Fruit fly (Drosophila melanogaster) whole organism: Measurements from ENCODE around the gene CG5866.

Experiments
- CG8478 ChIP-seq: fragments of >200 bp; optimal IDR thresholded peaks from 2 replicates; lab custom pipeline; 2018; ENCODE audit warnings: inconsistent platforms
- Dll ChIP-seq: fragments of >200 bp; optimal IDR thresholded peaks from 2 replicates; lab custom pipeline; 2017
- EcR ChIP-seq, 2 experiments: fragments of >200 bp; optimal IDR thresholded peaks; 2 replicates each; lab custom pipeline; 2017; ENCODE audit warnings: missing biosample characterization in 2 of 2, missing genetic modification characterization in 2 of 2, missing genetic modification reagents in 2 of 2
- pan ChIP-seq: fragments of >200 bp; optimal IDR thresholded peaks from 2 replicates; lab custom pipeline; 2017
- psq ChIP-seq: fragments of >200 bp; optimal IDR thresholded peaks from 2 replicates; lab custom pipeline; 2017
- usp ChIP-seq: fragments of >200 bp; optimal IDR thresholded peaks from 2 replicates; lab custom pipeline; 2017; ENCODE audit warnings: missing biosample characterization, missing genetic modification characterization, mixed read lengths

CG5866 gene

dm6 chr3R:17409319-17409718 lies 6.2 kb upstream of the CG5866 start, which contains the start of gene CG5860:
Gene CG5860, plus strand, starts transcription at chr3R:17409619.
- TF ChIP-seq psq (lab: Kevin White, UChicago) (no peak), pan (lab: Kevin White, UChicago) (no peak), EcR (GFP tag; optimal IDR thresholded peaks at IDR 0.05; lab: Kevin White, UChicago) (no peak), Dll (lab: Kevin White, UChicago) (no peak), CG8478 (no peak), usp (no peak)

- TF ChIP-seq EcR (GFP tag; optimal IDR thresholded peaks at IDR 0.05; lab: Kevin White, UChicago), result no peak
- no peak for TF ChIP-seq psq (lab: Kevin White, UChicago)
- no peak for TF ChIP-seq pan (lab: Kevin White, UChicago)
- no peak for TF ChIP-seq CG8478
- TF ChIP-seq usp, result no peak
These were observed 4.7 kb upstream of the CG5866 start, which contains the start of gene CG5863 for dm6 chr3R:17410808-17411207. Gene CG5863, plus strand, starts transcription at chr3R:17411108.

DNA sequence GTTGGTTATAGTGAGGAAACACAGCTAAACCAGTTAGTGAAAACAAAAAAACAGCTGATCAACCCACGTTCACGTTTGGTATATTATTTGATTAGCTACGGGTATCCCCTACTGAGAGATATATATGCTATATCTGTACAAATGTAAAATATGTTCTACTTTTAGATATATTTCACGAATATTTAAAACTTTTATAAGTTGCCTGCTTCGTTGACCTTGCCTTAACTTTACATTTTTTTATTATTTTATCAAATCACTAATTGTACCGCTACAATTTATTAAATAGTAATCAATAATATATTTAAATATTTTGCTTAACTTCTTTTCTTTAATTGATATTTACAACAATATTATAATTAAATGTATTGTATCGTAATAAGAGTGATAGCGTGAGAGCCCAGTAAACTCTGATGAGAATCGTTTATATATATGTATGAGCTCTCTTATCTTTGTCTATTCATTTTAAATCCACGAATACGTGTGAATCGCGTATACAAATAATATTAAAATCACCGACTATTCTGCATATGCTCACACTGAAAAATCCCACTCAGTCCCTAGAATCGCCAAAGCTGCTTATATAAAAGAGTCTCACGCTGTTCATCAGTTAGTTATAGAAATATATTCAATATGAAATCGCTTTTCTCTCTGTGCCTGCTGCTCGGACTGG lies 2.9 kb upstream of the CG5866 start, which contains the start of gene CG42821:
TSS of gene CG42821 (plus strand) at position 620 of the 670 bp plus-strand sequence.
- no peak for TF ChIP-seq Dll (lab: Kevin White, UChicago)
- no peak for TF ChIP-seq psq (lab: Kevin White, UChicago)
- no peak for TF ChIP-seq usp
- no peak for TF ChIP-seq CG8478
- TF ChIP-seq EcR (GFP tag; optimal IDR thresholded peaks at IDR 0.05; lab: Kevin White, UChicago), result no peak
- no peak for TF ChIP-seq pan (lab: Kevin White, UChicago)

DNA sequence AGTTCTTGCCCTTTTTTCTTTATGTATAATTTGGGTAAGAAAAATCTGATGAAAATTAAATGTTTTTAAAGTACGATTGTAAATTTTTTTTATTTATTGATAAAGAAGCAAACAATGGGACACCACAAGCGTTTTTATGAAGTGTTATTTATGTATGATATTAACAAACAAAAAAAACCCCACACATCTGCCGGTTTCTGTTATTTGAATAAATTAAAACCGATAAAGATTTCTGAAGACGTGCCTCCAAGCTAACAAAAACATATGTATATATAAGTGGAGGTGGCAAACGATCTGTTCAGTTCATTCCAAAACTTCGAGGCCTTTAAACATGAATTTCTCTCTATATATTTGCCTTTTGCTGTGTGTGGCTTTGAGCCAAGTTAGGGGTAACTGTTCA lies 1.9 kb upstream of the CG5866 start, which contains the start of gene CG42822:
TSS of gene CG42822 (plus strand) at position 301 of the 400 bp plus-strand sequence.
- TF ChIP-seq pan (lab: Kevin White, UChicago) (no peak), psq (lab: Kevin White, UChicago) (no peak), CG8478 (no peak), Dll (lab: Kevin White, UChicago) (no peak), EcR (GFP tag; optimal IDR thresholded peaks at IDR 0.05; lab: Kevin White, UChicago) (no peak), usp (no peak)

dm6 chr3R:17417167-17417566 lies 1.6 kb downstream of the CG5866 start, which contains the start of gene CG33333:
Gene CG33333, plus strand, starts transcription at chr3R:17417467.
- TF ChIP-seq psq (lab: Kevin White, UChicago) (no peak), Dll (lab: Kevin White, UChicago) (no peak)

DNA sequence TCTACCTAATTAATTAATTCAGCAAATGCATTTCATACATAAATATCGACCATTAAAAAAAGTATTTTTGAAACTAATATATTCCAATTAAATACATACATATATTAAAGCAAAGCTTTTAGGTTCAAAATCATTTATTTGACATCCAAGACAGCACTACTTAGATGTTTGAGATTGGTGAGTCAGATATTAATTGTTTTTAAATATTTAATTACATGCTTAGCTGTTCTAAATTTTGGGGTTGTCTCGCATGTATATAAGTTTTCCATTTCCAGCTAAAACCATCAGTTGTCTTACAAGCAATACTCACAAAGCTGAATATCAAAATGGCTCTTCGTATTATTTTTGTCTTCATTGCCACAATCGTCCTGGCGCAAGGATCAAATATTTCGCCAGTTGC lies 2.9 kb downstream of the CG5866 start, which contains the start of gene CG42834:
TSS of gene CG42834 (plus strand) at position 301 of the 400 bp plus-strand sequence.
- no peak for TF ChIP-seq EcR (GFP tag; optimal IDR thresholded peaks at IDR 0.05; lab: Kevin White, UChicago)
- TF ChIP-seq psq (lab: Kevin White, UChicago), result no peak
- TF ChIP-seq usp, result no peak
- no peak for TF ChIP-seq Dll (lab: Kevin White, UChicago)
- no peak for TF ChIP-seq pan (lab: Kevin White, UChicago)
- no peak for TF ChIP-seq CG8478

- TF ChIP-seq CG8478, result no peak
- TF ChIP-seq Dll (lab: Kevin White, UChicago), result no peak
- TF ChIP-seq EcR (GFP tag; optimal IDR thresholded peaks at IDR 0.05; lab: Kevin White, UChicago), result no peak
- TF ChIP-seq pan (lab: Kevin White, UChicago), result no peak
- TF ChIP-seq usp, result no peak
- no peak for TF ChIP-seq psq (lab: Kevin White, UChicago)
These were observed 4.8 kb downstream of the CG5866 start, which contains the start of gene CG42835 for dm6 chr3R:17420338-17420737. Gene CG42835, plus strand, starts transcription at chr3R:17420638.

DNA sequence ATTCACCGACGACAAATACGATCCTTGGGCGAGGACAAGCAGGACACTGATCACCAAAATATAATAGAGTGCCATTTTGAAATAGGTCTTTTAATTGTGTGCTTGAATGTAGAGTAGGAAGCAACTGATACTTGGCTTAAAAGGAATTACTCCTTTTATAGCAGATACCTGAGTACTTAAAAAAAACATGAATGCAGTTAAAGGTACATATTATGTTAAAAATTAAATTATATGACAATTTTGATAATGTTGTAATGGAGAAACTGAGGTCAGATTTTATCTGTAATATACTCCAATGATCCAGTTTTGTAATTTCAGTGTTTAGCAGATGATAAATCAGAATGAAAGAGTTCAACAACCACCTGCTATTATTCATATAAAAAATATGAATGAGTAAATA lies 6.6 kb downstream of the CG5866 start, which contains the start of gene CG14332:
TSS of gene CG14332 (minus strand) at position 101 of the 400 bp plus-strand sequence.
- TF ChIP-seq pan (lab: Kevin White, UChicago) (no peak), EcR (GFP tag; optimal IDR thresholded peaks at IDR 0.05; lab: Kevin White, UChicago) (no peak), CG8478 (no peak), psq (lab: Kevin White, UChicago) (no peak), usp (no peak), Dll (lab: Kevin White, UChicago) (no peak)

DNA sequence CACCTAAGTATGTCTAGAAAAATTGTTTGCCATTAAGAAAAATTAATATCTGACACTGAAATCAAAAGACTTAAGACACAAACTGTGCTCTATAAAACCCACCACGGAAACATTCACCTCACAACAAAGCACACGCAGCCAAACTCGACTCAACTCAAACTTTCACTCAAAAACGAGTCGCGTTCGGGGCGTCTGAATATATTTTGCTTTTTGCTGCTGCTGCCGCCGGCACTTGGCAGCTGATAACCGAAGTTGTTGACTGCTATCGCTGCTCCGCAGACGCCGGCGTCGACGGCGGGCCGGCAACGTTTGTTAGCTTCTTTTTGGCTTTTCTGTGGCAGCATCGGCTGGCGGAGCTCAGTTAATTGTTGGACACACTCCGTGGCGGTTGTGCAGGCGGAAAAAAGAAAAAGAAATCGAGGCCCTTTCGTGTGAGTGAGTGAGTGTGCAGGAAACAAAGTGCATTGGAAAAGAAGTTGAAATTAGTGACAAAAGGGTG lies 9.9 kb downstream of the CG5866 start, which contains the start of gene cysu:
TSS of gene cysu (plus strand) at position 352 of the 499 bp plus-strand sequence.
- no peak for TF ChIP-seq pan (lab: Kevin White, UChicago)
- TF ChIP-seq Dll (lab: Kevin White, UChicago), result no peak
- no peak for TF ChIP-seq CG8478
- no peak for TF ChIP-seq psq (lab: Kevin White, UChicago)
- TF ChIP-seq usp, result no peak
- no peak for TF ChIP-seq EcR (GFP tag; optimal IDR thresholded peaks at IDR 0.05; lab: Kevin White, UChicago)

dm6 chr3R:17426265-17426664 lies 10.7 kb downstream of the CG5866 start:
- TF ChIP-seq CG8478 (no peak), EcR (GFP tag; optimal IDR thresholded peaks at IDR 0.05; lab: Kevin White, UChicago) (no peak), Dll (lab: Kevin White, UChicago) (no peak), usp (no peak), pan (lab: Kevin White, UChicago) (no peak), psq (lab: Kevin White, UChicago) (no peak)

dm6 chr3R:17430481-17430880 lies 14.9 kb downstream of the CG5866 start:
- TF ChIP-seq CG8478 (no peak), EcR (GFP tag; optimal IDR thresholded peaks at IDR 0.05; lab: Kevin White, UChicago) (no peak), psq (lab: Kevin White, UChicago) (no peak), pan (lab: Kevin White, UChicago) (no peak), usp (no peak), Dll (lab: Kevin White, UChicago) (no peak)

dm6 chr3R:17433117-17433516 lies 17.6 kb downstream of the CG5866 start:
- no peak for TF ChIP-seq pan (lab: Kevin White, UChicago)
- no peak for TF ChIP-seq EcR (GFP tag; optimal IDR thresholded peaks at IDR 0.05; lab: Kevin White, UChicago)
- TF ChIP-seq psq (lab: Kevin White, UChicago), result no peak
- no peak for TF ChIP-seq CG8478
- TF ChIP-seq Dll (lab: Kevin White, UChicago), result no peak
- TF ChIP-seq usp, result no peak
